Worm (Caenorhabditis elegans) whole organism, early embryonic: ENCODE data around the gene aagr-2.

Source experiments
- B0310.2 ChIP-seq: sonication (generic microtip); optimal IDR thresholded peaks from 2 replicates; lab custom pipeline; 2016; ENCODE audit warnings: mild to moderate bottlenecking, missing genetic modification characterization, missing compliant biosample characterization
- F13C5.2 ChIP-seq: sonication (generic microtip); optimal IDR thresholded peaks from 2 replicates; lab custom pipeline; 2017; ENCODE audit warnings: mild to moderate bottlenecking, missing genetic modification characterization, inconsistent platforms, missing compliant biosample characterization
- aly-1 ChIP-seq: sonication (generic microtip); optimal IDR thresholded peaks from 2 replicates; lab custom pipeline; 2016; ENCODE audit warnings: missing genetic modification characterization, missing compliant biosample characterization
- ama-1 ChIP-seq: fragments of 150-350 bp; optimal IDR thresholded peaks from 2 replicates; lab custom pipeline; 2014
- ceh-13 ChIP-seq: fragments of 200-800 bp; sonication (Bioruptor generic); optimal IDR thresholded peaks from 2 replicates; lab custom pipeline; 2018; ENCODE audit warnings: mild to moderate bottlenecking, missing genetic modification characterization, missing compliant biosample characterization
- ceh-36 ChIP-seq: sonication (generic microtip); optimal IDR thresholded peaks from 2 replicates; lab custom pipeline; 2016; ENCODE audit warnings: missing genetic modification characterization, inconsistent platforms, missing compliant biosample characterization
- ets-7 ChIP-seq: sonication (generic microtip); optimal IDR thresholded peaks from 2 replicates; lab custom pipeline; 2016; ENCODE audit warnings: missing genotype, missing genetic modification characterization, missing compliant biosample characterization
- flt-1 ChIP-seq: fragments of 200-800 bp; sonication (Bioruptor generic); IDR thresholded peaks from 2 replicates; pipeline ENCODE4 v1.3.6; 2022; ENCODE audit warnings: missing genetic modification characterization, missing compliant biosample characterization
- hmbx-1 ChIP-seq: sonication (generic microtip); optimal IDR thresholded peaks from 2 replicates; lab custom pipeline; 2016; ENCODE audit warnings: mild to moderate bottlenecking, missing genetic modification characterization, missing compliant biosample characterization
- hmg-4 ChIP-seq: fragments of 200-800 bp; sonication (Bioruptor generic); optimal IDR thresholded peaks from 2 replicates; lab custom pipeline; 2018; ENCODE audit warnings: mild to moderate bottlenecking, missing genetic modification characterization, missing compliant biosample characterization
- hnd-1 ChIP-seq: sonication (generic microtip); optimal IDR thresholded peaks from 2 replicates; lab custom pipeline; 2016; ENCODE audit warnings: missing genetic modification characterization, missing compliant biosample characterization
- pes-1 ChIP-seq: fragments of 200-800 bp; sonication (Bioruptor generic); IDR thresholded peaks from 2 replicates; pipeline ENCODE4 v1.3.6; 2022; ENCODE audit warnings: missing genetic modification reagents, missing genetic modification characterization, missing compliant biosample characterization
- scrt-1 ChIP-seq: fragments of 200-800 bp; sonication (Bioruptor generic); IDR thresholded peaks from 2 replicates; pipeline ENCODE4 v1.3.6; 2022; ENCODE audit warnings: missing genetic modification characterization, missing compliant biosample characterization
- sea-1 ChIP-seq: fragments of 200-800 bp; sonication (Bioruptor generic); conservative IDR thresholded peaks from 2 replicates; pipeline ENCODE4 v1.3.6; 2022; ENCODE audit warnings: missing genetic modification characterization, missing compliant biosample characterization
- tbx-11 ChIP-seq: fragments of 200-800 bp; sonication (Bioruptor generic); IDR thresholded peaks from 2 replicates; pipeline ENCODE4 v1.3.6; 2022; ENCODE audit warnings: missing genetic modification characterization, missing compliant biosample characterization
- tbx-37 ChIP-seq: fragments of 200-800 bp; sonication (Bioruptor generic); conservative IDR thresholded peaks from 2 replicates; pipeline ENCODE4 v1.3.6; 2022; ENCODE audit warnings: missing genetic modification reagents, missing genetic modification characterization, missing compliant biosample characterization
- tra-4 ChIP-seq: sonication (generic microtip); optimal IDR thresholded peaks from 2 replicates; lab custom pipeline; 2017; ENCODE audit warnings: missing genetic modification characterization, missing compliant biosample characterization

aagr-2 gene

DNA sequence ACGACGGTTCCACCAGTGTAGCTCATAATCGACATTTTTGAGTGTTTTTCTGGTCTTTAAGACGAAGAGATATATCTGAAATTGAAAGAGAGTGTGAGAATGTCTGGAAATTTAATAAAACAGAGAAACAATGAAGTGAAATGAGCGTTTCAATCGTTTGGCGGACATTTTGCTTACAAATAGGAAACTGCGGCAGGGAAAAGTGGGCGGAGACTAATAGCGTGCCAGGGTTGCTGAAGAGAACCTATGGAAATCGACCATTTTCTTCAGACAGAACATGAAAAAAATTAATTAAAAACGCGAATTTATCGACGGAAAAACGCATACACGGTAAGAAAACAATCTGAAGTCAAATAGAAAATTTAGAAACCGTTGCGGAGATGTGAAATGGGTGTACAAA, 30.3 kb upstream of the aagr-2 start, which contains the start of gene pbs-3:
TSS of gene pbs-3 (minus strand) at position 75 of the 400 bp plus-strand sequence.
- TF ChIP-seq F13C5.2 (tag; lab: Kevin White, UChicago) (peak; percentile 16), ama-1 (lab: Kevin White, UChicago) (no peak), aly-1 (tag; lab: Kevin White, UChicago) (no peak), pes-1 (no peak; the same call in 1 of the 2 replicates), ceh-36 (tag; lab: Kevin White, UChicago) (no peak), flt-1 (GFP tag; lab: Robert Waterston, UW) (no peak), ceh-13 (no peak), tbx-11 (GFP tag; lab: Robert Waterston, UW) (no peak), hmg-4 (no peak), tbx-37 (peak; percentile 54; the same call in 1 of the 2 replicates), scrt-1 (no peak), sea-1 (GFP tag; lab: Robert Waterston, UW) (0 out of 2 replicates have a peak, but pooled peaks have one; percentile 23), ets-7 (tag; lab: Kevin White, UChicago) (peak; percentile 3), hnd-1 (tag; lab: Kevin White, UChicago) (no peak), B0310.2 (tag; lab: Kevin White, UChicago) (no peak)

DNA sequence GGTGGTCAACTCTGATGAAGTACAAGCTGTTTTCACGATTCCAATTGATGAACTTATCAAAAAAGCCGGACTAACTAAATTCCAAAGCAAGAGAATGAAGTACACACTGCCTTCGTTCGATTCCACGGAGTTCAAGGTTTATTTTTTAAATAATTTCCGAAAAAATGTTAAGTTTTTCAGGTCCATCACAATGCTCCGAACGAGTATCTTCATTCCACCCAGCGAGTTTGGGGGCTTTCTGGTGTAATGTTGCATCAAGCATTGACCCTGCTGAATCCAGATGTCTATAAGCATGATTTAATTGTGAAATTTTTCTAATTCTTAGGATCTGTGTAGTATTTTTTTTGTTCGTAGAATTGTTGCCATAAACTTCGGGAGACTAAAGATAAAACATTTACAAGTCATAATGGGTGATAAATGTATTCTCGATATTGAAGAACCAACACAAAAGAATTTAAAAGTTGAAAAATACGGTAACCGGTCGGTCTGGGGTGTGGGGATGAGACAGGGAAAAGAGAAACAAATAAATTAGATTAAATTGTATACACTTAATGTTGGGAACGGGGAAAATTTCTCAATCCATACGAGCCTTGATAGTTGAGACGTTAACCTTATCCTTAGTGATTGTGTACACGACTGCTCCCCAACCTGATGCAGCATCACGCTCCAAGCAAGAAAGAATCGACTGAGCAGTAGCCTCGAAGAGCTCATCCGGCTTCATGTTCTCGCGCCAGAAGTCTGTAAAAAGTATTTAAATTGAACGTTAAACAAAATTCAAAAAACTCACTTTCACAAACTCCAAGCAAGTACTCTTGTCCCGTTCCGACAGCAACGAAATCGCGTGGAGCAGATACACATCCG, 29.3 kb upstream of the aagr-2 start:
- no peak for TF ChIP-seq flt-1 (GFP tag; lab: Robert Waterston, UW)
- no peak for TF ChIP-seq hmg-4
- no peak for TF ChIP-seq sea-1 (GFP tag; lab: Robert Waterston, UW)
- no peak for TF ChIP-seq F13C5.2 (tag; lab: Kevin White, UChicago)
- no peak for TF ChIP-seq B0310.2 (tag; lab: Kevin White, UChicago)
- TF ChIP-seq aly-1 (tag; lab: Kevin White, UChicago) = no peak
- TF ChIP-seq ama-1 (lab: Kevin White, UChicago) = no peak
- no peak for TF ChIP-seq tbx-11 (GFP tag; lab: Robert Waterston, UW)
- TF ChIP-seq ceh-13 = no peak
- TF ChIP-seq hnd-1 (tag; lab: Kevin White, UChicago) = no peak
- TF ChIP-seq scrt-1 = no peak
- TF ChIP-seq tra-4 (tag; lab: Kevin White, UChicago) = no peak
- TF ChIP-seq pes-1 = no peak

DNA sequence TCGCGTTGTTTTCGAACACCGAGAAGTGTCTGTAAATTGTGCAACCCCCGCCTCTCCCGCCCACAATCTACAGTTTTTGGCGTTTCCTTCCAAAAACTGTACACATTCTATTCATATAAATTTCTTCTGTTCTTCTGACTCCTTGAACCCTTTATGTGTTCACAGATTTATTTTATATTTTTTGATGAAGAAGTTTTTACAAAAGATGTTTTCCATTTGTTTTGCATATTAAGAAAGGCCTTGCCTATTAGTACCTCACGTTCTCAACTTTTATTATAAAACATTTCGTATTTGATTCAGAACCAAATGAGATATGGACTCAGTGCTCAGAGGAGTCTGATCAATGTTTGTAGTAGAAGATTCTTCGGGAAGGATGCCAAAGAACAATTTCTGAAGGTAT, 28.2 kb upstream of the aagr-2 start, which contains the start of gene ndx-3:
TSS of gene ndx-3 (plus strand) at position 301 of the 400 bp plus-strand sequence.
- TF ChIP-seq flt-1 (GFP tag; lab: Robert Waterston, UW) (no peak), B0310.2 (tag; lab: Kevin White, UChicago) (no peak), hmbx-1 (tag; lab: Kevin White, UChicago) (no peak), pes-1 (no peak), hnd-1 (tag; lab: Kevin White, UChicago) (no peak)

DNA sequence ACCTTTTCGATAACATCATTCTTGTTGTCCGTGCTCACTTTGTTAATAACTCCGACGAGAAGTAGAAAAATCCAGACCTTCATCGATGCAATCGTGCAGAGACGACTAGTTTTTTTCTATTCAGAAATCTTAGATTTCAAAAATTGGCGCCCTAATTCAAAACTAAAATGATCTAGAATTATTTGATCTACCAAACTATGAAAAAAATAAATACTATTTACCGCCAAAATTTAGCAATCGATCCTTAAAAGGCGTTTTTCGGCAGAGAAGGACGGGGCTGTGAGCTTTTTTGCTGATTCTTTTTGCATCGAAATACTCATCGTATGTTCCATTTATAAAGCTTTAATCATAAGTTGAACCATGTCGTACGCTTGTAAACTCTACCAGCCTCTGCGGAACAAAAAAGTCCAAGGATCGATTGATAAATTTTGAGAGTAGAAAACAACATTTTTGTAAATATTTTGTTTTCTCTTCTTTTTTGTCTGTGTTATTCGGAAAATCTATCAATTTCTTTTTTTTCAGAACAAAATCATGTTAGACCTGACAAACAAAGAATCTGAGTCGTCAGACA, 24.4 kb upstream of the aagr-2 start, which contains the start of the genes try-1 and zyg-12:
TSS of gene try-1 (minus strand) at position 148 of the 571 bp plus-strand sequence.
TSS of gene zyg-12 (plus strand) at position 521 of the 571 bp plus-strand sequence.
- TF ChIP-seq ama-1 (lab: Kevin White, UChicago) (no peak), B0310.2 (tag; lab: Kevin White, UChicago) (no peak), F13C5.2 (tag; lab: Kevin White, UChicago) (no peak), pes-1 (no peak), ceh-13 (no peak), tra-4 (tag; lab: Kevin White, UChicago) (no peak), sea-1 (GFP tag; lab: Robert Waterston, UW) (no peak)

DNA sequence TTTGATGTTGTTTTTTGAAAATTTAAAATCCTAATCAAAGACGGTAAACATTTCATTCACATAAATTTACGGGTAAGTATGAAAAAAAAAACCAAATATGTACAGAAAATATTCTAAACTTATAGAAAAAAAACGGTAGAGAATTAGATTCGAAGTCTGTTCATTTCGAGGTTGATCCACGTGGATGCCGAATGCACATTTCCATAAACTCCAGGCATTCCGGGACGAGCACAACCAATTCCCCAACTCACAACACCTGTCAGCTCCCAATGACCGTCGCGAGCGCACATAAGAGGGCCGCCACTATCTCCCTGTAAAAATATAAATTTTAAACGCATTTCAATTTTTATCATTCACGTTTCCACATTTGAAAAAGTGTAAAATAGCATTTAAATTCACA, 23.1 kb upstream of the aagr-2 start:
- TF ChIP-seq hnd-1 (tag; lab: Kevin White, UChicago) = no peak
- no peak for TF ChIP-seq ama-1 (lab: Kevin White, UChicago)
- TF ChIP-seq F13C5.2 (tag; lab: Kevin White, UChicago) = no peak
- no peak for TF ChIP-seq sea-1 (GFP tag; lab: Robert Waterston, UW)
- TF ChIP-seq scrt-1 = no peak
- no peak for TF ChIP-seq tbx-11 (GFP tag; lab: Robert Waterston, UW)
- TF ChIP-seq B0310.2 (tag; lab: Kevin White, UChicago) = no peak
- no peak for TF ChIP-seq tbx-37
- no peak for TF ChIP-seq pes-1

DNA sequence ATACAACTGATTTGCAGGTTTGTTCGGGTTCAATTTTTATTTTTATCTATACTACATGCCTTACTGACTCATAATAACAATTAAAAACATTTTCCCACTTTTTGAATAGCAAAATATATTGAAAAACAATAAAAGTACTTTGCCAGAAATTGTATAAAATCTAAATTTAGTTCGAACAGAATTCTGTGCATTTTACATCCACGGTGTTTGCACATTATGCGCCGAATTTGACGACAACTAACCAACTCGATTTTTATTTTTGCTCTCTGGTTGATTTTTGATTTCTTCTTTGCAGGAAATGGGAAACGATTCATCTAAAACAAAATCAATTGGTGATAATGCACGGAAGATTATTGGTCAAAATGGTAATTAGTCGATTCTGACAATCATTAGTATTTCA, 21.7 kb upstream of the aagr-2 start:
- TF ChIP-seq sea-1 (GFP tag; lab: Robert Waterston, UW) (no peak), hmg-4 (no peak), ceh-13 (no peak), ama-1 (lab: Kevin White, UChicago) (no peak)

DNA sequence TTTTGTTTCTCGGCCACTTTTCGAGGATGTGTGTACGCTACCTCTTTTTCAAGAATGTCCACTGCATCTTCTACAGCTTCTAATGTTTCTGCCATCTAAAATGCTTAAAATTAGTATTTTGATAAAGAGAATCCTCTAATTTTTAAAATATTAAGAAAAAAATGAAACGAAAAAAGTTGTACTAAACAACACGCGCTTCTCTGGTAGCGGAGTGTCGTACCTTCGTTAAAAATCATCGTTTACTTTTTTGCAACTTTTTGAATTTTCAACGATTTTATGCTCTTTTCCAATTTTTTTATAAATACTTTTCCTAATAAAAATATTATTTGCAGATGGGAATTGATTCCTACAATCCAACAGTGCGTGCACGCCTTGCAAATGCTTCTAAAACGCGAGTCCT, 20.6 kb upstream of the aagr-2 start, which contains the start of the genes gldi-11 and ZK546.2:
TSS of gene gldi-11 (minus strand) at position 95 of the 400 bp plus-strand sequence.
TSS of gene ZK546.2 (plus strand) at position 333 of the 400 bp plus-strand sequence.
- TF ChIP-seq flt-1 (GFP tag; lab: Robert Waterston, UW) (no peak), aly-1 (tag; lab: Kevin White, UChicago) (no peak), ama-1 (lab: Kevin White, UChicago) (no peak), ceh-36 (tag; lab: Kevin White, UChicago) (no peak), hnd-1 (tag; lab: Kevin White, UChicago) (no peak), tbx-11 (GFP tag; lab: Robert Waterston, UW) (no peak), tbx-37 (no peak), ceh-13 (no peak), hmbx-1 (tag; lab: Kevin White, UChicago) (no peak), sea-1 (GFP tag; lab: Robert Waterston, UW) (no peak), pes-1 (no peak), F13C5.2 (tag; lab: Kevin White, UChicago) (no peak), B0310.2 (tag; lab: Kevin White, UChicago) (no peak), scrt-1 (no peak), hmg-4 (no peak)
